Worm (Caenorhabditis elegans) whole organism, late embryonic: Measurements from ENCODE around the gene C38C5.1.

Experiments
- ama-1 ChIP-seq: fragments of 150-350 bp; optimal IDR thresholded peaks from 2 replicates; lab custom pipeline; 2014
- hlh-6 ChIP-seq: sonication (generic microtip); optimal IDR thresholded peaks from 2 replicates; lab custom pipeline; 2016; ENCODE audit warnings: missing genotype, missing genetic modification characterization, missing compliant biosample characterization
- tbx-2 ChIP-seq: sonication (generic microtip); optimal IDR thresholded peaks from 2 replicates; lab custom pipeline; 2016; ENCODE audit warnings: missing genetic modification characterization, missing compliant biosample characterization

DNA sequence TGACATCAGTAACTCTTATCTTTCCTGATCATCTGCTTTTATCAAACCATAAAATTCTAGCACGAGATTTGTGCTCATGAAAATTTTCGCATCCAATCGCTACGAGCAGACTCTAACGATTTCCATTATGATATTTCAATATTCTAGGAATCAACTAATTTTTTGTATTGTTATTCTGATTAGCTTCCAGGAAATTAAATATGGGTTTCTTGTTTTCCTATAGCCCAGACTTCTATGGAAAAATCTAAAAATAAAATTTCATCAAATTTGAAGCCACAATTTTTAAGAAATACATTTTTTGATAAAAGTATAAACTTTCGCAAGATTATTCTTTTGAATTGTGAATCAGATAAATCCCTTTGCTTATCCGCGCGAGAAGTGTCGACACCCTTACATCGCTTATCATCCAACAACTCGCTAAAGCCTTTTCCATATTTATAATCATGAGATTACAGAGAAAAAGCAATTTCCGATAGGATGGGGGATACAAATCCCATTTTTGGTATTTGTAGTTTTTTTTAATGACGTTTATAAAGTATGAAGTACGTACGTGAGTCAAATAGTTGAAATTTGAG, 2.7 kb upstream of the C38C5.1 start:
- TF ChIP-seq tbx-2 (tag; lab: Kevin White, UChicago) (no peak), hlh-6 (tag; lab: Kevin White, UChicago) (no peak), ama-1 (lab: Kevin White, UChicago) (no peak)
